Fruit fly (Drosophila melanogaster) whole organism, embryonic: ENCODE data around the gene kay.

Experiments
- CG10979 ChIP-seq: fragments of 200-800 bp; sonication (Bioruptor generic); optimal IDR thresholded peaks from 2 replicates; lab custom pipeline; 2018; ENCODE audit warnings: missing biosample characterization, mild to moderate bottlenecking, missing genetic modification characterization, moderate library complexity
- CG13894 ChIP-seq: fragments of 200-800 bp; sonication (Bioruptor generic); optimal IDR thresholded peaks from 3 replicates; lab custom pipeline; 2018; ENCODE audit warnings: missing biosample characterization, mild to moderate bottlenecking, missing genetic modification characterization, moderate library complexity
- CG14050 ChIP-seq: fragments of 200-800 bp; sonication (Bioruptor generic); IDR thresholded peaks from 3 replicates; pipeline ENCODE4 v1.3.6; 2022; ENCODE audit warnings: missing biosample characterization, missing genetic modification characterization
- CG14860 ChIP-seq: fragments of 200-800 bp; sonication (Bioruptor generic); IDR thresholded peaks from 3 replicates; pipeline ENCODE4 v1.3.6; 2022; ENCODE audit warnings: missing biosample characterization, missing genetic modification characterization; ENCODE audit not compliant: partially characterized antibody
- CG15011 ChIP-seq: fragments of 200-800 bp; sonication (Bioruptor generic); optimal IDR thresholded peaks from 3 replicates; lab custom pipeline; 2018; ENCODE audit warnings: missing biosample characterization, mild to moderate bottlenecking, missing genetic modification characterization
- CG16813 ChIP-seq: fragments of 200-800 bp; sonication (Bioruptor generic); IDR thresholded peaks from 3 replicates; pipeline ENCODE4 v1.3.6; 2022; ENCODE audit warnings: missing biosample characterization, missing genetic modification characterization; ENCODE audit not compliant: partially characterized antibody
- CG2120 ChIP-seq: fragments of 200-800 bp; sonication (Bioruptor generic); optimal IDR thresholded peaks from 3 replicates; lab custom pipeline; 2016; ENCODE audit warnings: missing biosample characterization, missing genetic modification characterization
- CG3847 ChIP-seq: fragments of 200-800 bp; sonication (Bioruptor generic); IDR thresholded peaks from 2 replicates; pipeline ENCODE4 v1.3.6; 2022; ENCODE audit warnings: missing biosample characterization, missing genetic modification characterization
- CG4328 ChIP-seq: fragments of 200-800 bp; sonication (Bioruptor generic); optimal IDR thresholded peaks from 3 replicates; lab custom pipeline; 2017; ENCODE audit warnings: missing biosample characterization, missing genetic modification reagents, missing genetic modification characterization
- CG4360 ChIP-seq: fragments of 200-800 bp; sonication (Bioruptor generic); IDR thresholded peaks from 2 replicates; pipeline ENCODE4 v1.3.6; 2022; ENCODE audit warnings: missing biosample characterization, missing genetic modification characterization
- CG4730 ChIP-seq: fragments of 200-800 bp; sonication (Bioruptor generic); IDR thresholded peaks from 2 replicates; pipeline ENCODE4 v1.3.6; 2022; ENCODE audit warnings: missing biosample characterization, missing genetic modification characterization
- CG6654 ChIP-seq: fragments of 200-800 bp; sonication (Bioruptor generic); optimal IDR thresholded peaks from 2 replicates; lab custom pipeline; 2017; ENCODE audit warnings: missing biosample characterization, mild to moderate bottlenecking, missing genetic modification characterization
- CG7987 ChIP-seq: fragments of 200-800 bp; sonication (Bioruptor generic); optimal IDR thresholded peaks from 2 replicates; lab custom pipeline; 2018; ENCODE audit warnings: missing biosample characterization, mild to moderate bottlenecking, missing genetic modification characterization, moderate library complexity
- CG8478 ChIP-seq: fragments of >200 bp; optimal IDR thresholded peaks from 2 replicates; lab custom pipeline; 2018
- CTCF ChIP-seq: fragments of 200-800 bp; sonication (Bioruptor generic); optimal IDR thresholded peaks from 2 replicates; lab custom pipeline; 2017; ENCODE audit warnings: missing biosample characterization, mild to moderate bottlenecking, missing genetic modification characterization, moderate library complexity
- CoRest ChIP-seq: fragments of 200-800 bp; sonication (Bioruptor generic); optimal IDR thresholded peaks from 3 replicates; lab custom pipeline; 2018; ENCODE audit warnings: missing biosample characterization, mild to moderate bottlenecking, missing genetic modification characterization, moderate library complexity
- CrebB ChIP-seq: fragments of 200-800 bp; sonication (Bioruptor generic); optimal IDR thresholded peaks from 3 replicates; lab custom pipeline; 2018; ENCODE audit warnings: missing biosample characterization, mild to moderate bottlenecking, missing genetic modification characterization
- D19A ChIP-seq: fragments of 200-800 bp; optimal IDR thresholded peaks from 3 replicates; lab custom pipeline; 2019; ENCODE audit warnings: missing biosample characterization, mild to moderate bottlenecking, missing genetic modification characterization, moderate library complexity
- D19B ChIP-seq: fragments of 200-800 bp; sonication (Bioruptor generic); optimal IDR thresholded peaks from 2 replicates; lab custom pipeline; 2017; ENCODE audit warnings: missing biosample characterization, mild to moderate bottlenecking, missing genetic modification characterization
- Deaf1 ChIP-seq: fragments of 200-800 bp; optimal IDR thresholded peaks from 3 replicates; lab custom pipeline; 2019; ENCODE audit warnings: missing biosample characterization, mild to moderate bottlenecking, missing genetic modification characterization, moderate library complexity
- Dip2 ChIP-seq: fragments of 200-800 bp; sonication (Bioruptor generic); IDR thresholded peaks from 2 replicates; pipeline ENCODE4 v1.3.6; 2022; ENCODE audit warnings: missing biosample characterization, missing genetic modification characterization
- Fer3 ChIP-seq: fragments of 200-800 bp; sonication (Bioruptor generic); optimal IDR thresholded peaks from 2 replicates; lab custom pipeline; 2018; ENCODE audit warnings: missing biosample characterization, mild to moderate bottlenecking, missing genetic modification characterization, moderate library complexity
- H2.0 ChIP-seq: fragments of 200-800 bp; sonication (Bioruptor generic); IDR thresholded peaks from 2 replicates; pipeline ENCODE4 v1.3.6; 2022; ENCODE audit warnings: missing biosample characterization, missing genetic modification characterization
- HLH54F ChIP-seq: fragments of 200-800 bp; sonication (Bioruptor generic); optimal IDR thresholded peaks from 3 replicates; lab custom pipeline; 2016; ENCODE audit warnings: missing biosample characterization, missing genetic modification characterization
- Hey ChIP-seq: fragments of 200-800 bp; sonication (Bioruptor generic); optimal IDR thresholded peaks from 3 replicates; lab custom pipeline; 2018; ENCODE audit warnings: missing biosample characterization, mild to moderate bottlenecking, missing genetic modification characterization
- Hmr ChIP-seq: fragments of 200-800 bp; sonication (Bioruptor generic); optimal IDR thresholded peaks from 3 replicates; lab custom pipeline; 2017; ENCODE audit warnings: mild to moderate bottlenecking, missing biosample characterization, missing genetic modification reagents, missing genetic modification characterization
- Hr39 ChIP-seq: fragments of >200 bp; optimal IDR thresholded peaks from 2 replicates; lab custom pipeline; 2017
- MBD-R2 ChIP-seq: fragments of 200-800 bp; sonication (Bioruptor generic); IDR thresholded peaks from 2 replicates; pipeline ENCODE4 v1.3.6; 2022; ENCODE audit warnings: missing biosample characterization, missing genetic modification characterization
- MESR4 ChIP-seq: fragments of 200-800 bp; sonication (Bioruptor generic); optimal IDR thresholded peaks from 2 replicates; lab custom pipeline; 2018; ENCODE audit warnings: missing biosample characterization, mild to moderate bottlenecking, missing genetic modification characterization, moderate library complexity
- Sox102F ChIP-seq: fragments of 200-800 bp; sonication (Bioruptor generic); optimal IDR thresholded peaks from 2 replicates; lab custom pipeline; 2018; ENCODE audit warnings: missing biosample characterization, mild to moderate bottlenecking, missing genetic modification characterization, moderate library complexity
- aop ChIP-seq: fragments of 200-800 bp; sonication (Bioruptor generic); IDR thresholded peaks from 2 replicates; pipeline ENCODE4 v1.3.6; 2022; ENCODE audit warnings: missing biosample characterization, missing genetic modification characterization
- bigmax ChIP-seq: fragments of 200-800 bp; sonication (Bioruptor generic); optimal IDR thresholded peaks from 2 replicates; lab custom pipeline; 2018; ENCODE audit warnings: missing biosample characterization, mild to moderate bottlenecking, missing genetic modification characterization
- corto ChIP-seq: fragments of 200-800 bp; sonication (Bioruptor generic); optimal IDR thresholded peaks from 2 replicates; lab custom pipeline; 2016; ENCODE audit warnings: missing biosample characterization, mild to moderate bottlenecking, missing genetic modification characterization, moderate library complexity
- ems ChIP-seq: fragments of 200-800 bp; sonication (Bioruptor generic); optimal IDR thresholded peaks from 3 replicates; lab custom pipeline; 2016; ENCODE audit warnings: missing biosample characterization, missing genetic modification characterization
- ewg ChIP-seq: fragments of 200-800 bp; sonication (Bioruptor generic); optimal IDR thresholded peaks from 3 replicates; lab custom pipeline; 2017; ENCODE audit warnings: mild to moderate bottlenecking, missing biosample characterization, missing genetic modification reagents, missing genetic modification characterization
- fd3F ChIP-seq: fragments of 200-800 bp; sonication (Bioruptor generic); optimal IDR thresholded peaks from 2 replicates; lab custom pipeline; 2018; ENCODE audit warnings: missing biosample characterization, mild to moderate bottlenecking, missing genetic modification characterization, moderate library complexity
- gce ChIP-seq: fragments of 200-800 bp; sonication (Bioruptor generic); IDR thresholded peaks from 3 replicates; pipeline ENCODE4 v1.3.6; 2022; ENCODE audit warnings: missing biosample characterization, missing genetic modification characterization
- gcm2 ChIP-seq: fragments of 200-800 bp; sonication (Bioruptor generic); optimal IDR thresholded peaks from 2 replicates; lab custom pipeline; 2016; ENCODE audit warnings: missing biosample characterization, missing genetic modification characterization
- h ChIP-seq: fragments of >200 bp; optimal IDR thresholded peaks from 2 replicates; lab custom pipeline; 2017
- hkb ChIP-seq, 2 experiments: fragments of 200-800 bp in 1 of 2; fragments of >200 bp in 1 of 2; sonication (Bioruptor generic) in 1 of 2; IDR thresholded peaks in 1 of 2; optimal IDR thresholded peaks in 1 of 2; 2 replicates each; pipeline versions ENCODE4 v1.3.6 to Lab custom; 2017 to 2022; ENCODE audit warnings: missing biosample characterization in 1 of 2, missing genetic modification characterization in 1 of 2
- ken ChIP-seq: fragments of 200-800 bp; sonication (Bioruptor generic); IDR thresholded peaks from 3 replicates; pipeline ENCODE4 v1.3.6; 2022; ENCODE audit warnings: missing biosample characterization, missing genetic modification characterization
- lab ChIP-seq: fragments of 200-800 bp; sonication (Bioruptor generic); optimal IDR thresholded peaks from 3 replicates; lab custom pipeline; 2017; ENCODE audit warnings: missing biosample characterization, missing genetic modification characterization, mild to moderate bottlenecking, moderate library complexity, missing genetic modification reagents
- lilli ChIP-seq: fragments of 200-800 bp; sonication (Bioruptor generic); optimal IDR thresholded peaks from 3 replicates; lab custom pipeline; 2016; ENCODE audit warnings: missing biosample characterization, missing genetic modification characterization
- lmd ChIP-seq: fragments of 200-800 bp; sonication (Bioruptor generic); IDR thresholded peaks from 2 replicates; pipeline ENCODE4 v1.3.6; 2022; ENCODE audit warnings: missing biosample characterization, missing genetic modification characterization
- psq ChIP-seq: fragments of 200-800 bp; sonication (Bioruptor generic); optimal IDR thresholded peaks from 2 replicates; lab custom pipeline; 2017; ENCODE audit warnings: missing biosample characterization, missing genetic modification characterization
- row ChIP-seq: fragments of 200-800 bp; sonication (Bioruptor generic); IDR thresholded peaks from 3 replicates; pipeline ENCODE4 v1.3.6; 2022; ENCODE audit warnings: missing biosample characterization, missing genetic modification characterization
- seq ChIP-seq: fragments of 200-800 bp; sonication (Bioruptor generic); IDR thresholded peaks from 2 replicates; pipeline ENCODE4 v1.3.6; 2022; ENCODE audit warnings: missing biosample characterization, missing genetic modification characterization
- sna ChIP-seq: fragments of 200-800 bp; sonication (Bioruptor generic); IDR thresholded peaks from 2 replicates; pipeline ENCODE4 v1.3.6; 2022; ENCODE audit warnings: missing biosample characterization, missing genetic modification characterization; ENCODE audit not compliant: partially characterized antibody
- toy ChIP-seq: fragments of 200-800 bp; sonication (Bioruptor generic); IDR thresholded peaks from 2 replicates; pipeline ENCODE4 v1.3.6; 2022; ENCODE audit warnings: missing biosample characterization, missing genetic modification characterization
- zfh2 ChIP-seq: fragments of 200-800 bp; sonication (Bioruptor generic); optimal IDR thresholded peaks from 2 replicates; lab custom pipeline; 2016; ENCODE audit warnings: missing biosample characterization, missing genetic modification characterization

Gene kay

DNA sequence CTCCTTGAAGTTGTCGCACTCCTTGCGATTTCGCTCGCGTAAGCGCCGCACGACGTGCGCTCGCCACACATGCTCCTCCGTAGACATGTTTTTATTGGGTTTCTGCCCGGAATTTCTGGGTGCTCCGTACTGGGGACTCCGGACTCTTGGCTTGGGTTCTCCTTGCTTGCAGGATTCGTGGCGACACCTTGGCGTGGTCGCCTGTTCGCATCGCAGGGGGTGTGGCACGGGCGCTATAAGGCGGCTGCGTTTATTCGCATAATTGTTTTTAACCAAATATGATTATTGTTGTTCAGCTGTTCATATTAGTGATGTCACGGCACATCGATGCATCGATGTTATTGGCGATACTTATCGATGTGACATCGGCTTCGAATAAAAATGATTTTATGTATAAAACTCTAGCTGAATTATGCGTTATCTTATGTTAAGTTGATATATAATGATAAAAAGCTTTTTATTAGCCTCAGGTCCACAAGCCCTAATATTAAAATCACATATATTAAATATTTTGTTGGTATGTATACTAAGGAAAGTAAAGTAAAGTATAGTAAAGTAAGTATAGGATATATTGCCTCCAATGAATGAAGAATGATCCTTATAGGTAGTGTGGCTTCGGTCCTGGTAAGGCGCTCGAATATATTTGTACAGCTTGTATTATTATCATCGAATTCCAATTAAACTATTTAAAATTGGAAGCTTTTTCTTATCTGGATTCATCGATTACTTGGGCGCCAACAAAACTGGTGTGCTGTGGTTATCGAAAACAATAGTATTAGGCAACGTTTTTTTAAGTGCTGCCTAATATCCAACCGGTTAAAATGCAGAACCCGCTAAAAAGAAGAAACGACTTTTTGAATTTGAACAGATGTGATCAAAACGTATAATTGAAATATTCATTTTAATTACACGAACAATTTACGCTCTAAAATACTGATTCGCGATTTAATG, 69.2 kb downstream of the kay start, which contains the start of gene Atg16 (continued):
- TF ChIP-seq CG14860 (GFP tag; lab: Robert Waterston, UW) (peak; percentile 92), bigmax (no peak), ewg (GFP tag; lab: Kevin White, UChicago) (no peak), D19B (GFP tag; lab: Kevin White, UChicago) (no peak), CG13894 (tag; lab: Kevin White, UChicago) (no peak), gce (GFP tag; lab: Robert Waterston, UW) (no peak), CG6654 (GFP tag; lab: Kevin White, UChicago) (no peak), CTCF (no peak), CG3847 (GFP tag; lab: Robert Waterston, UW) (0 out of 2 replicates have a peak, but pooled peaks have one; percentile 27), CG4730 (no peak), MBD-R2 (GFP tag; lab: Robert Waterston, UW) (peak; percentile 75), D19A (tag; lab: Kevin White, UChicago) (no peak), CG4328 (GFP tag; lab: Kevin White, UChicago) (no peak), CoRest (no peak), ems (GFP tag; lab: Kevin White, UChicago) (no peak), CG8478 (lab: Kevin White, UChicago) (no peak), seq (GFP tag; lab: Robert Waterston, UW) (no peak), CrebB (tag; lab: Kevin White, UChicago) (no peak), HLH54F (GFP tag; lab: Kevin White, UChicago) (no peak), aop (no peak), CG4360 (no peak), CG14050 (GFP tag; lab: Robert Waterston, UW) (no peak), Dip2 (GFP tag; lab: Robert Waterston, UW) (no peak), fd3F (GFP tag; lab: Kevin White, UChicago) (no peak), lilli (GFP tag; lab: Kevin White, UChicago) (peak; percentile 15), h (lab: Kevin White, UChicago) (no peak), MESR4 (GFP tag; lab: Kevin White, UChicago) (peak; percentile 90), H2.0 (GFP tag; lab: Robert Waterston, UW) (no peak), row (peak; percentile 72), CG16813 (peak; percentile 94), lab (GFP tag; lab: Kevin White, UChicago) (no peak), CG7987 (GFP tag; lab: Kevin White, UChicago) (no peak), Hr39 (lab: Kevin White, UChicago) (no peak), Hmr (GFP tag; lab: Kevin White, UChicago) (no peak), toy (GFP tag; lab: Robert Waterston, UW) (no peak), psq (GFP tag; lab: Kevin White, UChicago) (no peak), Deaf1 (tag; lab: Kevin White, UChicago) (no peak), Fer3 (tag; lab: Kevin White, UChicago) (no peak), Sox102F (GFP tag; lab: Kevin White, UChicago) (no peak), corto (GFP tag; lab: Kevin White, UChicago) (peak; percentile 19), CG15011 (no peak), ken (no peak), CG2120 (peak; percentile 36), lmd (no peak), Hey (no peak), sna (GFP tag; lab: Robert Waterston, UW) (peak; percentile 84), zfh2 (GFP tag; lab: Kevin White, UChicago) (no peak), hkb (optimal IDR thresholded peaks at IDR 0.05; lab: Kevin White, UChicago) (no peak), hkb (GFP tag; IDR thresholded peaks at IDR 0.05; lab: Robert Waterston, UW) (no peak), gcm2 (GFP tag; lab: Kevin White, UChicago) (no peak), CG10979 (tag; lab: Kevin White, UChicago) (no peak)
